Worm (Caenorhabditis elegans) whole organism, L4 larva: ENCODE data around the gene map-1.

Experiments used
- T20F7.1 ChIP-seq: fragments of 200-800 bp; sonication (Bioruptor generic); optimal IDR thresholded peaks from 2 replicates; lab custom pipeline; 2018; ENCODE audit warnings: mild to moderate bottlenecking, missing genetic modification characterization, missing compliant biosample characterization
- ZK337.2 ChIP-seq: fragments of 200-800 bp; sonication (Bioruptor generic); IDR thresholded peaks from 2 replicates; pipeline ENCODE4 v1.3.6; 2022; ENCODE audit warnings: missing genetic modification reagents, missing genetic modification characterization, missing compliant biosample characterization
- lin-1 ChIP-seq: fragments of 200-800 bp; sonication (Bioruptor generic); IDR thresholded peaks from 2 replicates; pipeline ENCODE4 v1.3.6; 2022; ENCODE audit warnings: missing genetic modification reagents, missing genetic modification characterization, missing compliant biosample characterization
- mdl-1 ChIP-seq, 2 experiments: fragments of 150-350 bp in 1 of 2; sonication (generic microtip) in 1 of 2; optimal IDR thresholded peaks; 2 replicates each; lab custom pipeline; 2014 to 2017; ENCODE audit warnings: missing biosample characterization in 2 of 2, missing genetic modification characterization in 2 of 2
- snpc-4 ChIP-seq: fragments of 150-350 bp; optimal IDR thresholded peaks from 2 replicates; lab custom pipeline; 2014; ENCODE audit warnings: missing biosample characterization, missing genetic modification characterization
- zfp-2 ChIP-seq: sonication (generic microtip); optimal IDR thresholded peaks from 2 replicates; lab custom pipeline; 2016; ENCODE audit warnings: mild to moderate bottlenecking, missing genetic modification characterization, missing compliant biosample characterization

DNA sequence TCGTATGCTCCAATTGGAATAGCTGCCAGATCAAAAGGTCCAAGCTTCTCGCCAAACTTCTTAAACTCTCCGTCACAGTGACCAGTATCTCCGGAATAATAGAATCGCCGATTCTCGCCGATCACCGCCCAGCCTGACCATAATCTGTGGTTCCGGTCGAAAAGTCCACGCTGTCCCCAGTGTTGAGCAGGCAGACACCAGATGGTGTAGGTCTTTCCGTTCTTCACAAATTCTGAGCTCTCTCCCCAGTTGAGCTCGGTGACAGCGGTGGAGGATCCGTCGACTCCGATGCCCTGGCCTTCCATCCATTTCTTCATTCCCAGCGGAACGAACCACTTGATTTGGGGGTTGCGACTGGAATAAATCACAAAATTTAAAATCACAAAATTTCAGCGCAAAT, 49.6 kb upstream of the map-1 start:
- TF ChIP-seq mdl-1 (tag; optimal IDR thresholded peaks at IDR 0.05; lab: Kevin White, UChicago): no peak
- no peak for TF ChIP-seq T20F7.1 (GFP tag; lab: Kevin White, UChicago)
- TF ChIP-seq zfp-2 (tag; lab: Kevin White, UChicago): no peak
- TF ChIP-seq lin-1: no peak
- no peak for TF ChIP-seq snpc-4
- no peak for TF ChIP-seq ZK337.2 (GFP tag; lab: Robert Waterston, UW)
